Fruit fly (Drosophila melanogaster) whole organism, embryonic: ENCODE measurements around the gene Tao.

ENCODE experiments used
- Abd-B ChIP-seq: fragments of 200-800 bp; sonication (Bioruptor generic); optimal IDR thresholded peaks from 2 replicates; lab custom pipeline; 2018; ENCODE audit warnings: missing biosample characterization, mild to moderate bottlenecking, missing genetic modification characterization, moderate library complexity
- CG10267 ChIP-seq: fragments of 200-800 bp; sonication (Bioruptor generic); optimal IDR thresholded peaks from 2 replicates; lab custom pipeline; 2018; ENCODE audit warnings: missing biosample characterization, mild to moderate bottlenecking, missing genetic modification characterization, moderate library complexity
- CG11085 ChIP-seq: fragments of 200-800 bp; sonication (Bioruptor generic); IDR thresholded peaks from 2 replicates; pipeline ENCODE4 v1.3.6; 2022; ENCODE audit warnings: missing biosample characterization, missing genetic modification characterization
- CG12104 ChIP-seq: fragments of 200-800 bp; sonication (Bioruptor generic); optimal IDR thresholded peaks from 3 replicates; lab custom pipeline; 2016; ENCODE audit warnings: missing biosample characterization, missing genetic modification characterization
- CG12769 ChIP-seq: fragments of 200-800 bp; sonication (Bioruptor generic); optimal IDR thresholded peaks from 2 replicates; lab custom pipeline; 2019; ENCODE audit warnings: missing biosample characterization, mild to moderate bottlenecking, missing genetic modification characterization, moderate library complexity
- CG13287 ChIP-seq: fragments of 200-800 bp; sonication (Bioruptor generic); IDR thresholded peaks from 2 replicates; pipeline ENCODE4 v1.3.6; 2022; ENCODE audit warnings: missing biosample characterization, missing genetic modification characterization; ENCODE audit not compliant: partially characterized antibody
- CG14710 ChIP-seq: fragments of 200-800 bp; sonication (Bioruptor generic); optimal IDR thresholded peaks from 3 replicates; lab custom pipeline; 2019; ENCODE audit warnings: missing biosample characterization, mild to moderate bottlenecking, missing genetic modification characterization, moderate library complexity
- CG16813 ChIP-seq: fragments of 200-800 bp; sonication (Bioruptor generic); IDR thresholded peaks from 3 replicates; pipeline ENCODE4 v1.3.6; 2022; ENCODE audit warnings: missing biosample characterization, missing genetic modification characterization; ENCODE audit not compliant: partially characterized antibody
- CG17361 ChIP-seq: fragments of 200-800 bp; sonication (Bioruptor generic); IDR thresholded peaks from 3 replicates; pipeline ENCODE4 v1.3.6; 2022; ENCODE audit warnings: missing biosample characterization, missing genetic modification characterization
- CG17802 ChIP-seq: fragments of 200-800 bp; sonication (Bioruptor generic); optimal IDR thresholded peaks from 2 replicates; lab custom pipeline; 2018; ENCODE audit warnings: missing biosample characterization, mild to moderate bottlenecking, missing genetic modification characterization, moderate library complexity
- CG33213 ChIP-seq: fragments of 200-800 bp; sonication (Bioruptor generic); optimal IDR thresholded peaks from 3 replicates; lab custom pipeline; 2016; ENCODE audit warnings: missing biosample characterization, missing genetic modification characterization
- CG4424 ChIP-seq: fragments of 200-800 bp; sonication (Bioruptor generic); optimal IDR thresholded peaks from 3 replicates; lab custom pipeline; 2016; ENCODE audit warnings: missing biosample characterization, missing genetic modification characterization
- CG4617 ChIP-seq: fragments of 200-800 bp; sonication (Bioruptor generic); optimal IDR thresholded peaks from 3 replicates; lab custom pipeline; 2016; ENCODE audit warnings: missing biosample characterization, missing genetic modification characterization, borderline replicate concordance
- CG4854 ChIP-seq: fragments of 200-800 bp; sonication (Bioruptor generic); optimal IDR thresholded peaks from 2 replicates; lab custom pipeline; 2016; ENCODE audit warnings: missing biosample characterization, missing genetic modification characterization, inconsistent platforms
- CG7745 ChIP-seq: fragments of 200-800 bp; sonication (Bioruptor generic); optimal IDR thresholded peaks from 2 replicates; lab custom pipeline; 2018; ENCODE audit warnings: missing biosample characterization, mild to moderate bottlenecking, missing genetic modification characterization, moderate library complexity
- CG9797 ChIP-seq: fragments of 200-800 bp; sonication (Bioruptor generic); optimal IDR thresholded peaks from 3 replicates; lab custom pipeline; 2018; ENCODE audit warnings: missing biosample characterization, mild to moderate bottlenecking, missing genetic modification characterization
- Deaf1 ChIP-seq: fragments of 200-800 bp; optimal IDR thresholded peaks from 3 replicates; lab custom pipeline; 2019; ENCODE audit warnings: missing biosample characterization, mild to moderate bottlenecking, missing genetic modification characterization, moderate library complexity
- Dll ChIP-seq: fragments of 200-800 bp; sonication (Bioruptor generic); IDR thresholded peaks from 4 replicates; pipeline ENCODE4 v1.3.6; 2022; ENCODE audit warnings: missing biosample characterization, missing genetic modification characterization; ENCODE audit not compliant: partially characterized antibody
- Ets65A ChIP-seq: fragments of 200-800 bp; sonication (Bioruptor generic); peaks from one replicate; lab custom pipeline; 2016; ENCODE audit warnings: missing biosample characterization, missing genetic modification characterization
- Ets97D ChIP-seq: fragments of 200-800 bp; sonication (Bioruptor generic); optimal IDR thresholded peaks from 3 replicates; lab custom pipeline; 2016; ENCODE audit warnings: missing biosample characterization, missing genetic modification characterization
- Hsf ChIP-seq: fragments of 200-800 bp; sonication (Bioruptor generic); optimal IDR thresholded peaks from 3 replicates; lab custom pipeline; 2016; ENCODE audit warnings: missing biosample characterization, missing genetic modification characterization
- Pdp1 ChIP-seq, 2 experiments: fragments of 200-800 bp; sonication (Bioruptor generic); optimal IDR thresholded peaks; 3 replicates each; lab custom pipeline; 2016; ENCODE audit warnings: missing biosample characterization in 2 of 2, missing genetic modification characterization in 2 of 2, mild to moderate bottlenecking in 1 of 2, moderate library complexity in 1 of 2
- Sin3A ChIP-seq: fragments of >200 bp; optimal IDR thresholded peaks from 2 replicates; lab custom pipeline; 2018
- Sry-δ ChIP-seq: fragments of 200-800 bp; sonication (Bioruptor generic); optimal IDR thresholded peaks from 2 replicates; lab custom pipeline; 2016; ENCODE audit warnings: missing biosample characterization, missing genetic modification characterization
- Tbp ChIP-seq: fragments of >200 bp; optimal IDR thresholded peaks from 2 replicates; lab custom pipeline; 2018; ENCODE audit warnings: missing biosample characterization, missing genetic modification characterization
- bbx ChIP-seq: fragments of 200-800 bp; sonication (Bioruptor generic); IDR thresholded peaks from 2 replicates; pipeline ENCODE4 v1.3.6; 2022; ENCODE audit warnings: missing biosample characterization, missing genetic modification characterization; ENCODE audit not compliant: partially characterized antibody
- caup ChIP-seq: fragments of 200-800 bp; sonication (Bioruptor generic); optimal IDR thresholded peaks from 3 replicates; lab custom pipeline; 2017; ENCODE audit warnings: missing biosample characterization, mild to moderate bottlenecking, missing genetic modification characterization, moderate library complexity; ENCODE audit not compliant: severe bottlenecking
- chn ChIP-seq: fragments of 200-800 bp; sonication (Bioruptor generic); optimal IDR thresholded peaks from 2 replicates; lab custom pipeline; 2016; ENCODE audit warnings: missing biosample characterization, missing genetic modification characterization
- gfzf ChIP-seq: fragments of 200-800 bp; sonication (Bioruptor generic); optimal IDR thresholded peaks from 2 replicates; lab custom pipeline; 2016; ENCODE audit warnings: missing biosample characterization, mild to moderate bottlenecking, missing genetic modification characterization, moderate library complexity
- hb ChIP-seq: fragments of 200-800 bp; sonication (Bioruptor generic); IDR thresholded peaks from 3 replicates; pipeline ENCODE4 v1.3.6; 2022; ENCODE audit warnings: missing biosample characterization, missing genetic modification characterization; ENCODE audit not compliant: partially characterized antibody
- hbn ChIP-seq: fragments of 200-800 bp; sonication (Bioruptor generic); IDR thresholded peaks from 2 replicates; pipeline ENCODE4 v1.3.6; 2022; ENCODE audit warnings: missing biosample characterization, missing genetic modification characterization; ENCODE audit not compliant: partially characterized antibody
- insv ChIP-seq, 2 experiments: fragments of 200-800 bp; sonication (Bioruptor generic); optimal IDR thresholded peaks; 3 replicates each; lab custom pipeline; 2016 to 2018; ENCODE audit warnings: missing biosample characterization in 2 of 2, missing genetic modification characterization in 2 of 2
- jigr1 ChIP-seq: fragments of 200-800 bp; sonication (Bioruptor generic); IDR thresholded peaks from 3 replicates; pipeline ENCODE4 v1.3.6; 2022; ENCODE audit warnings: missing biosample characterization, missing genetic modification characterization
- klu ChIP-seq: fragments of 200-800 bp; sonication (Bioruptor generic); IDR thresholded peaks from 2 replicates; pipeline ENCODE4 v1.3.6; 2022; ENCODE audit warnings: missing biosample characterization, missing genetic modification characterization
- nmo ChIP-seq: fragments of 200-800 bp; sonication (Bioruptor generic); optimal IDR thresholded peaks from 2 replicates; lab custom pipeline; 2018; ENCODE audit warnings: missing biosample characterization, mild to moderate bottlenecking, missing genetic modification characterization, moderate library complexity
- pho ChIP-seq: fragments of 200-800 bp; sonication (Bioruptor generic); optimal IDR thresholded peaks from 2 replicates; lab custom pipeline; 2016; ENCODE audit warnings: missing biosample characterization, missing genetic modification characterization
- prd ChIP-seq, 3 experiments: fragments of >200 bp in 2 of 3; fragments of 200-800 bp in 1 of 3; sonication (Bioruptor generic) in 1 of 3; optimal IDR thresholded peaks in 2 of 3; IDR thresholded peaks in 1 of 3; 2 replicates in 2 of 3; 3 replicates in 1 of 3; pipeline versions ENCODE4 v1.3.6 to Lab custom; 2017 to 2022; ENCODE audit warnings: missing biosample characterization in 1 of 3, missing genetic modification characterization in 1 of 3
- pros ChIP-seq: fragments of 200-800 bp; sonication (Bioruptor generic); optimal IDR thresholded peaks from 3 replicates; lab custom pipeline; 2019; ENCODE audit warnings: missing biosample characterization, mild to moderate bottlenecking, missing genetic modification characterization, moderate library complexity
- pzg ChIP-seq: fragments of 200-800 bp; sonication (Bioruptor generic); optimal IDR thresholded peaks from 3 replicates; lab custom pipeline; 2018; ENCODE audit warnings: missing biosample characterization, mild to moderate bottlenecking, missing genetic modification characterization, moderate library complexity
- sens ChIP-seq: fragments of 200-800 bp; sonication (Bioruptor generic); peaks from one replicate; lab custom pipeline; 2016; ENCODE audit warnings: missing biosample characterization, missing genetic modification characterization
- sens-2 ChIP-seq: fragments of 200-800 bp; sonication (Bioruptor generic); IDR thresholded peaks from 2 replicates; pipeline ENCODE4 v1.3.6; 2022; ENCODE audit warnings: missing biosample characterization, missing genetic modification characterization
- sna ChIP-seq: fragments of 200-800 bp; sonication (Bioruptor generic); IDR thresholded peaks from 2 replicates; pipeline ENCODE4 v1.3.6; 2022; ENCODE audit warnings: missing biosample characterization, missing genetic modification characterization; ENCODE audit not compliant: partially characterized antibody
- trem ChIP-seq: fragments of 200-800 bp; optimal IDR thresholded peaks from 3 replicates; lab custom pipeline; 2019; ENCODE audit warnings: missing biosample characterization, mild to moderate bottlenecking, missing genetic modification characterization, moderate library complexity
- tup ChIP-seq: fragments of 200-800 bp; sonication (Bioruptor generic); optimal IDR thresholded peaks from 2 replicates; lab custom pipeline; 2016; ENCODE audit warnings: missing biosample characterization, mild to moderate bottlenecking, missing genetic modification characterization, moderate library complexity
- unc-4 ChIP-seq: fragments of 200-800 bp; sonication (Bioruptor generic); IDR thresholded peaks from 2 replicates; pipeline ENCODE4 v1.3.6; 2022; ENCODE audit warnings: missing biosample characterization, missing genetic modification characterization; ENCODE audit not compliant: partially characterized antibody
- vnd ChIP-seq: fragments of 200-800 bp; sonication (Bioruptor generic); IDR thresholded peaks from 3 replicates; pipeline ENCODE4 v1.3.6; 2022; ENCODE audit warnings: missing biosample characterization, missing genetic modification characterization; ENCODE audit not compliant: partially characterized antibody
- z ChIP-seq: fragments of 200-800 bp; sonication (Bioruptor generic); IDR thresholded peaks from 3 replicates; pipeline ENCODE4 v1.3.6; 2022; ENCODE audit warnings: missing biosample characterization, missing genetic modification characterization
- zen2 ChIP-seq: fragments of 200-800 bp; sonication (Bioruptor generic); IDR thresholded peaks from 3 replicates; pipeline ENCODE4 v1.3.6; 2022; ENCODE audit warnings: missing biosample characterization, missing genetic modification characterization; ENCODE audit not compliant: partially characterized antibody

Gene Tao

dm6 chrX:19579648-19580301 is at the start of gene Tao:
Gene Tao (minus strand): TSS chrX:19579800.
- peak; percentile 58 for TF ChIP-seq CG14710 (tag; lab: Kevin White, UChicago)
- peak; percentile 72 for TF ChIP-seq CG9797 (GFP tag; lab: Kevin White, UChicago)
- peak; percentile 37 for TF ChIP-seq CG10267 (tag; lab: Kevin White, UChicago)
- peak; percentile 43 for TF ChIP-seq nmo
- TF ChIP-seq Deaf1 (tag; lab: Kevin White, UChicago), result no peak
- peak; percentile 81 for TF ChIP-seq unc-4 (GFP tag; lab: Robert Waterston, UW)
- TF ChIP-seq vnd (GFP tag; lab: Robert Waterston, UW), result peak; percentile 89
- no peak for TF ChIP-seq CG17802 (tag; lab: Kevin White, UChicago)
- TF ChIP-seq CG13287 (GFP tag; lab: Robert Waterston, UW), result peak; percentile 83
- no peak for TF ChIP-seq chn (GFP tag; lab: Kevin White, UChicago)
- no peak for TF ChIP-seq z (GFP tag; lab: Robert Waterston, UW)
- TF ChIP-seq caup (GFP tag; lab: Kevin White, UChicago), result no peak
- peak; percentile 75 for TF ChIP-seq Ets65A (GFP tag; lab: Kevin White, UChicago)
- TF ChIP-seq Ets97D (GFP tag; lab: Kevin White, UChicago), result peak; percentile 82
- TF ChIP-seq Tbp, result no peak
- TF ChIP-seq pros, result no peak
- no peak for TF ChIP-seq CG7745 (tag; lab: Kevin White, UChicago)
- peak; percentile 89 for TF ChIP-seq CG16813
- no peak for TF ChIP-seq sens-2
- no peak for TF ChIP-seq insv (GFP tag; optimal IDR thresholded peaks at IDR 0.05; lab: Kevin White, UChicago)
- TF ChIP-seq pzg (GFP tag; lab: Kevin White, UChicago), result peak; percentile 41
- peak; percentile 78 for TF ChIP-seq gfzf (GFP tag; lab: Kevin White, UChicago)
- TF ChIP-seq klu (GFP tag; lab: Robert Waterston, UW), result no peak
- TF ChIP-seq hbn (GFP tag; lab: Robert Waterston, UW), result peak; percentile 70
- TF ChIP-seq CG4424 (GFP tag; lab: Kevin White, UChicago), result no peak
- peak; percentile 40; the same call in 1 of the 3 replicates for TF ChIP-seq CG17361 (GFP tag; lab: Robert Waterston, UW)
- peak; percentile 74; the same call in 2 of the 3 replicates for TF ChIP-seq zen2 (GFP tag; lab: Robert Waterston, UW)
- no peak; the same call in 2 of the 3 replicates for TF ChIP-seq jigr1
- no peak for TF ChIP-seq CG12769 (tag; lab: Kevin White, UChicago)
- TF ChIP-seq Sin3A (lab: Kevin White, UChicago), result peak; percentile 70
- TF ChIP-seq hb (GFP tag; lab: Robert Waterston, UW), result peak; percentile 86
- TF ChIP-seq CG12104 (GFP tag; lab: Kevin White, UChicago), result no peak
- no peak for TF ChIP-seq CG11085 (GFP tag; lab: Robert Waterston, UW)
- TF ChIP-seq CG33213 (GFP tag; lab: Kevin White, UChicago), result peak; percentile 17
- TF ChIP-seq trem (tag; lab: Kevin White, UChicago), result peak; percentile 12
- TF ChIP-seq Hsf (GFP tag; lab: Kevin White, UChicago), result no peak
- TF ChIP-seq Sry-δ (GFP tag; lab: Kevin White, UChicago), result peak; percentile 80
- peak; percentile 69 for TF ChIP-seq bbx (GFP tag; lab: Robert Waterston, UW)
- TF ChIP-seq CG4617 (GFP tag; lab: Kevin White, UChicago), result peak; percentile 40
- peak; percentile 66 for TF ChIP-seq sens
- no peak for TF ChIP-seq pho (GFP tag; lab: Kevin White, UChicago)
- peak; percentile 88 for TF ChIP-seq sna (GFP tag; lab: Robert Waterston, UW)
- TF ChIP-seq Pdp1 (GFP tag; optimal IDR thresholded peaks at IDR 0.05; lab: Kevin White, UChicago), result peak in 1 of 2 experiments; percentile 10
- no peak for TF ChIP-seq tup (GFP tag; lab: Kevin White, UChicago)
- TF ChIP-seq Abd-B (GFP tag; lab: Kevin White, UChicago), result peak; percentile 13
- TF ChIP-seq Dll (GFP tag; lab: Robert Waterston, UW), result peak; percentile 91
- no peak for TF ChIP-seq CG4854 (GFP tag; lab: Kevin White, UChicago)
- no peak for TF ChIP-seq prd (optimal IDR thresholded peaks at IDR 0.05; lab: Kevin White, UChicago)
- TF ChIP-seq prd (GFP tag; IDR thresholded peaks at IDR 0.05; lab: Robert Waterston, UW), result no peak; the same call in 2 of the 3 replicates
